Worm (Caenorhabditis elegans): ENCODE data around the gene K10C9.1.

ce11 chrV:1084016-1084415, 9.0 kb downstream of the K10C9.1 start, which contains the start of gene Y50D4B.6:
- TF ChIP-seq flt-1 (GFP tag; IDR thresholded peaks at IDR 0.05) (no peak), cog-1 (tag; optimal IDR thresholded peaks at IDR 0.05) (no peak), ztf-29 (GFP tag; IDR thresholded peaks at IDR 0.05) (no peak), ztf-23 (GFP tag; IDR thresholded peaks at IDR 0.05) (no peak), ref-1 (GFP tag; conservative IDR thresholded peaks at IDR 0.05) (no peak), klf-2 (GFP tag; conservative IDR thresholded peaks at IDR 0.05) (no peak), T22C8.4 (GFP tag; IDR thresholded peaks at IDR 0.05) (no peak), tab-1 (GFP tag; IDR thresholded peaks at IDR 0.05) (no peak)

Data from whole organism, midembryonic.